Worm (Caenorhabditis elegans) whole organism, L2 larva: Measurements from ENCODE around the gene trx-2.
A peak's percentile ranks its signal among the peaks of the same experiment; 100 is the strongest.

ENCODE experiments used
- C34F6.9 ChIP-seq: fragments of 150-350 bp; optimal IDR thresholded peaks from 2 replicates; lab custom pipeline; 2014; ENCODE audit warnings: missing biosample characterization, missing genetic modification characterization
- F13H6.1 ChIP-seq: sonication (generic microtip); optimal IDR thresholded peaks from 2 replicates; lab custom pipeline; 2016; ENCODE audit warnings: missing genetic modification characterization, missing compliant biosample characterization
- R02D3.7 ChIP-seq: fragments of 150-350 bp; optimal IDR thresholded peaks from 2 replicates; lab custom pipeline; 2014; ENCODE audit warnings: missing biosample characterization, missing genetic modification characterization
- ZK546.5 ChIP-seq: sonication (generic microtip); optimal IDR thresholded peaks from 2 replicates; lab custom pipeline; 2017; ENCODE audit warnings: missing biosample characterization, missing genetic modification characterization
- alr-1 ChIP-seq: fragments of 150-350 bp; optimal IDR thresholded peaks from 2 replicates; lab custom pipeline; 2014; ENCODE audit warnings: missing biosample characterization, missing genetic modification characterization
- ama-1 ChIP-seq: fragments of 150-350 bp; optimal IDR thresholded peaks from 2 replicates; lab custom pipeline; 2018; ENCODE audit warnings: inconsistent platforms
- blmp-1 ChIP-seq: sonication (generic microtip); optimal IDR thresholded peaks from 2 replicates; lab custom pipeline; 2017; ENCODE audit warnings: missing genetic modification characterization, mild to moderate bottlenecking, missing compliant biosample characterization, antibody characterized with exemption, moderate library complexity; ENCODE audit not compliant: insufficient read depth
- ceh-16 ChIP-seq: fragments of 150-350 bp; optimal IDR thresholded peaks from 2 replicates; lab custom pipeline; 2014; ENCODE audit warnings: missing biosample characterization, missing genetic modification characterization
- ceh-82 ChIP-seq: fragments of 150-350 bp; optimal IDR thresholded peaks from 2 replicates; lab custom pipeline; 2014; ENCODE audit warnings: missing biosample characterization, missing genetic modification characterization
- crh-2 ChIP-seq: sonication (generic microtip); optimal IDR thresholded peaks from 2 replicates; lab custom pipeline; 2017; ENCODE audit warnings: missing biosample characterization, missing genetic modification characterization
- dmd-4 ChIP-seq: sonication (generic microtip); optimal IDR thresholded peaks from 2 replicates; lab custom pipeline; 2017; ENCODE audit warnings: missing biosample characterization, missing genetic modification characterization
- elt-1 ChIP-seq: fragments of 150-350 bp; optimal IDR thresholded peaks from 2 replicates; lab custom pipeline; 2014; ENCODE audit warnings: missing biosample characterization, missing genetic modification characterization
- elt-3 ChIP-seq: sonication (generic microtip); optimal IDR thresholded peaks from 2 replicates; lab custom pipeline; 2017; ENCODE audit warnings: missing biosample characterization, missing genetic modification characterization
- fos-1 ChIP-seq: fragments of 150-350 bp; optimal IDR thresholded peaks from 2 replicates; lab custom pipeline; 2014; ENCODE audit warnings: missing biosample characterization, missing genetic modification characterization
- gmeb-1 ChIP-seq: fragments of 150-350 bp; optimal IDR thresholded peaks from 2 replicates; lab custom pipeline; 2014; ENCODE audit warnings: missing biosample characterization, missing genetic modification characterization
- lin-11 ChIP-seq: fragments of 150-350 bp; sonication (generic microtip); optimal IDR thresholded peaks from 2 replicates; lab custom pipeline; 2014; ENCODE audit warnings: missing biosample characterization, missing genetic modification characterization, inconsistent platforms, mixed read lengths
- lin-13 ChIP-seq: fragments of 150-350 bp; optimal IDR thresholded peaks from 2 replicates; lab custom pipeline; 2014; ENCODE audit warnings: missing biosample characterization, missing genetic modification reagents, missing genetic modification characterization
- lin-39 ChIP-seq: fragments of 150-350 bp; optimal IDR thresholded peaks from 2 replicates; lab custom pipeline; 2014; ENCODE audit warnings: missing biosample characterization, missing genetic modification reagents, missing genetic modification characterization
- lsy-2 ChIP-seq, 2 experiments: fragments of 150-350 bp in 1 of 2; sonication (generic microtip) in 1 of 2; optimal IDR thresholded peaks; 2 replicates each; lab custom pipeline; 2014 to 2017; ENCODE audit warnings: missing biosample characterization in 2 of 2, missing genetic modification characterization in 2 of 2
- mab-5 ChIP-seq: fragments of 150-350 bp; optimal IDR thresholded peaks from 2 replicates; lab custom pipeline; 2014; ENCODE audit warnings: missing biosample characterization, missing genetic modification characterization
- mbf-1 ChIP-seq: sonication (generic microtip); optimal IDR thresholded peaks from 2 replicates; lab custom pipeline; 2017; ENCODE audit warnings: missing biosample characterization, missing genetic modification characterization
- mdl-1 ChIP-seq, 2 experiments: fragments of 150-350 bp in 1 of 2; sonication (generic microtip) in 1 of 2; optimal IDR thresholded peaks; 2 replicates each; lab custom pipeline; 2017; ENCODE audit warnings: missing biosample characterization in 2 of 2, missing genetic modification characterization in 2 of 2
- nhr-10 ChIP-seq: sonication (generic microtip); optimal IDR thresholded peaks from 2 replicates; lab custom pipeline; 2017; ENCODE audit warnings: missing biosample characterization, missing genetic modification characterization
- nhr-11 ChIP-seq: fragments of 150-350 bp; optimal IDR thresholded peaks from 2 replicates; lab custom pipeline; 2014; ENCODE audit warnings: missing biosample characterization, missing genetic modification characterization
- nhr-12 ChIP-seq: fragments of 150-350 bp; optimal IDR thresholded peaks from 2 replicates; lab custom pipeline; 2014; ENCODE audit warnings: missing biosample characterization, missing genetic modification characterization
- nhr-129 ChIP-seq: fragments of 150-350 bp; optimal IDR thresholded peaks from 2 replicates; lab custom pipeline; 2014; ENCODE audit warnings: missing biosample characterization, missing genetic modification characterization
- nhr-21 ChIP-seq: fragments of 150-350 bp; optimal IDR thresholded peaks from 2 replicates; lab custom pipeline; 2014; ENCODE audit warnings: missing biosample characterization, missing genetic modification characterization
- nhr-23 ChIP-seq: fragments of 150-350 bp; optimal IDR thresholded peaks from 2 replicates; lab custom pipeline; 2014; ENCODE audit warnings: missing biosample characterization, missing genetic modification reagents, missing genetic modification characterization
- nhr-237 ChIP-seq: fragments of 150-350 bp; optimal IDR thresholded peaks from 2 replicates; lab custom pipeline; 2014; ENCODE audit warnings: missing biosample characterization, missing genetic modification characterization
- nhr-25 ChIP-seq: fragments of 150-350 bp; sonication (generic microtip); optimal IDR thresholded peaks from 3 replicates; lab custom pipeline; 2014; ENCODE audit warnings: missing biosample characterization, missing genetic modification characterization
- nhr-6 ChIP-seq: fragments of 150-350 bp; optimal IDR thresholded peaks from 2 replicates; lab custom pipeline; 2014; ENCODE audit warnings: missing biosample characterization, missing genetic modification characterization
- nhr-77 ChIP-seq: fragments of 150-350 bp; optimal IDR thresholded peaks from 2 replicates; lab custom pipeline; 2014; ENCODE audit warnings: missing biosample characterization, missing genetic modification characterization
- peb-1 ChIP-seq: fragments of 150-350 bp; optimal IDR thresholded peaks from 2 replicates; lab custom pipeline; 2014; ENCODE audit warnings: missing biosample characterization, missing genetic modification characterization
- sem-4 ChIP-seq: fragments of 150-350 bp; optimal IDR thresholded peaks from 2 replicates; lab custom pipeline; 2014; ENCODE audit warnings: missing biosample characterization, missing genetic modification reagents, missing genetic modification characterization
- skn-1 ChIP-seq: sonication (generic microtip); optimal IDR thresholded peaks from 2 replicates; lab custom pipeline; 2017; ENCODE audit warnings: missing biosample characterization, missing genetic modification characterization
- sma-3 ChIP-seq: sonication (generic microtip); optimal IDR thresholded peaks from 2 replicates; lab custom pipeline; 2016; ENCODE audit warnings: missing genetic modification reagents, missing genetic modification characterization, missing compliant biosample characterization
- sma-9 ChIP-seq, 2 experiments: fragments of 150-350 bp in 1 of 2; sonication (generic microtip) in 1 of 2; optimal IDR thresholded peaks; 2 replicates each; lab custom pipeline; 2014 to 2016; ENCODE audit warnings: missing genetic modification characterization in 2 of 2, mild to moderate bottlenecking in 1 of 2, missing biosample characterization in 1 of 2, missing compliant biosample characterization in 1 of 2, missing genetic modification reagents in 1 of 2, moderate library complexity in 1 of 2
- snpc-4 ChIP-seq: fragments of 150-350 bp; optimal IDR thresholded peaks from 2 replicates; lab custom pipeline; 2014; ENCODE audit warnings: missing biosample characterization, missing genetic modification characterization
- unc-55 ChIP-seq: fragments of 150-350 bp; sonication (generic microtip); optimal IDR thresholded peaks from 3 replicates; lab custom pipeline; 2014; ENCODE audit warnings: missing biosample characterization, missing genetic modification reagents, missing genetic modification characterization
- unc-62 ChIP-seq: fragments of 150-350 bp; optimal IDR thresholded peaks from 2 replicates; lab custom pipeline; 2014; ENCODE audit warnings: missing biosample characterization, missing genetic modification reagents, missing genetic modification characterization
- zag-1 ChIP-seq: fragments of 150-350 bp; optimal IDR thresholded peaks from 2 replicates; lab custom pipeline; 2014; ENCODE audit warnings: missing biosample characterization, missing genetic modification characterization
- ztf-1 ChIP-seq: fragments of 200-800 bp; sonication (Bioruptor generic); conservative IDR thresholded peaks from 2 replicates; pipeline ENCODE4 v1.3.6; 2022; ENCODE audit warnings: missing genetic modification characterization, missing compliant biosample characterization
- ztf-11 ChIP-seq: sonication (generic microtip); optimal IDR thresholded peaks from 2 replicates; lab custom pipeline; 2017; ENCODE audit warnings: missing biosample characterization, missing genetic modification characterization
- ztf-4 ChIP-seq: fragments of 150-350 bp; optimal IDR thresholded peaks from 2 replicates; lab custom pipeline; 2014; ENCODE audit warnings: missing biosample characterization, missing genetic modification characterization

Gene trx-2

ce11 chrV:10342904-10343303, 28.4 kb downstream of the trx-2 start, which contains the start of gene K07C5.3:
Gene K07C5.3, plus strand, starts transcription at chrV:10343032.
- TF ChIP-seq elt-1 (tag; lab: Kevin White, UChicago) (no peak), mbf-1 (tag; lab: Kevin White, UChicago) (no peak), skn-1 (tag; lab: Kevin White, UChicago) (no peak), R02D3.7 (tag; lab: Kevin White, UChicago) (no peak), unc-55 (GFP tag; lab: Kevin White, UChicago) (no peak), ztf-4 (tag; lab: Kevin White, UChicago) (no peak), mdl-1 (tag; optimal IDR thresholded peaks at IDR 0.05; lab: Kevin White, UChicago) (no peak), ZK546.5 (tag; lab: Kevin White, UChicago) (no peak)

DNA sequence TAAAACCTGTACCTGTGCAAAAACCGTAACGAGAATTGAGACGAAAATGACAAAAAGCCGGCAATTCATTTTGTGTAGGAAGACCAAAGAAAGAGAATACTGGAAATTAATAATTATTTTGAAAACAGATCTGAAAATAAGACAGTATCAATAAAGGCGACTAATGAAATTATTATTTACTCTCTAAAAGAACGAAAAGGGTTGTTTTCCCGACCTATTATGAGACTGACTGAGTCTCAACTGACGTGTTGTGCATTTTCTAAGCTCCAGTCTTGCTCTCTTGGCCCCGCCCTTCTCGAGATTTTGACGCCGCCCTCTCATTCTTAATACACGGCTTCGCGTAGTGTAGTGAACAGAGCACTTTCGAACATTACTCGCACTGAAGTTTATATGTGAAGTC, 35.6 kb downstream of the trx-2 start, which contains the start of gene K07C5.9:
Gene K07C5.9, minus strand, starts transcription at position 101 of the 400 bp plus-strand sequence.
- TF ChIP-seq unc-55 (GFP tag; lab: Kevin White, UChicago) (no peak), ceh-16 (tag; lab: Kevin White, UChicago) (no peak), unc-62 (GFP tag; lab: Kevin White, UChicago) (no peak), elt-1 (tag; lab: Kevin White, UChicago) (no peak), ama-1 (no peak), sem-4 (no peak), R02D3.7 (tag; lab: Kevin White, UChicago) (no peak), snpc-4 (tag; lab: Kevin White, UChicago) (no peak), nhr-77 (tag; lab: Kevin White, UChicago) (no peak), nhr-6 (tag; lab: Kevin White, UChicago) (no peak), crh-2 (tag; lab: Kevin White, UChicago) (no peak)

DNA sequence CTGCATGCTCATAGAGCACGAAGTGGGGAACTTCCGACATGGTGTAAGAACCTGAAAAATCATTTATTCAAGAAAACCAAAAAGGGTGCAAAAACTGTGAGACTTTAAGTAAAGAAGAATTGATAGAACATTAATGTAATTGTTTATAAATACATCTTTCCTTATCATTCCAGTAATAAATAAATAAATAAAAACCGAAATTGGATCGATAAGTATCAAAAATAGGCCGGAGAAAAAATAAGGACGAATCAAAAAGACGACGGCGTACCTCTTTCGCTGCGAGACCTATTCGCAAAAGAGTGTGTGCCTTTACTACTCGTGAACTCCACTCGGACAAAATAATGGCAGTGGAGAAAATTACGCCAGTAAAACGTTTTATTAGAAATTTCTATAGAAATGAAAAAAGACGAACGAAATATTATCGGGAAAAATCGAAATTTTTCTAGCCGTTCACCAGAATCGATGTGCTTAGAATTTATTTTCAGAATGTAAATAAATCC, 38.5 kb downstream of the trx-2 start, which contains the start of gene nol-56:
Gene nol-56, minus strand, starts transcription at position 51 of the 500 bp plus-strand sequence.
- TF ChIP-seq dmd-4 (tag; lab: Kevin White, UChicago) (no peak), nhr-25 (peak; percentile 85), ceh-82 (tag; lab: Kevin White, UChicago) (no peak), lin-39 (tag; lab: Kevin White, UChicago) (no peak), ceh-16 (tag; lab: Kevin White, UChicago) (no peak), lin-13 (peak; percentile 76), elt-3 (tag; lab: Kevin White, UChicago) (no peak), unc-55 (GFP tag; lab: Kevin White, UChicago) (peak; percentile 91), alr-1 (tag; lab: Kevin White, UChicago) (peak; percentile 15), ztf-1 (GFP tag; lab: Robert Waterston, UW) (no peak), blmp-1 (tag; lab: Kevin White, UChicago) (peak; percentile 26), fos-1 (tag; lab: Kevin White, UChicago) (peak; percentile 60), nhr-6 (tag; lab: Kevin White, UChicago) (peak; percentile 59), nhr-129 (tag; lab: Kevin White, UChicago) (peak; percentile 77), gmeb-1 (tag; lab: Kevin White, UChicago) (peak; percentile 85), sem-4 (peak; percentile 78), ztf-4 (tag; lab: Kevin White, UChicago) (peak; percentile 51), nhr-12 (tag; lab: Kevin White, UChicago) (no peak), nhr-11 (tag; lab: Kevin White, UChicago) (no peak), mbf-1 (tag; lab: Kevin White, UChicago) (no peak), sma-3 (GFP tag; lab: Kevin White, UChicago) (peak; percentile 81), unc-62 (GFP tag; lab: Kevin White, UChicago) (no peak), nhr-23 (tag; lab: Kevin White, UChicago) (no peak), mab-5 (tag; lab: Kevin White, UChicago) (peak; percentile 83), zag-1 (peak; percentile 6), peb-1 (tag; lab: Kevin White, UChicago) (no peak), C34F6.9 (tag; lab: Kevin White, UChicago) (peak; percentile 91), lsy-2 (tag; optimal IDR thresholded peaks at IDR 0.05; lab: Kevin White, UChicago) (peak; percentile 66 to 93), nhr-237 (tag; lab: Kevin White, UChicago) (no peak), F13H6.1 (peak; percentile 72), snpc-4 (tag; lab: Kevin White, UChicago) (peak; percentile 70), sma-9 (GFP tag; optimal IDR thresholded peaks at IDR 0.05; lab: Kevin White, UChicago) (peak; percentile 79), sma-9 (tag; optimal IDR thresholded peaks at IDR 0.05; lab: Kevin White, UChicago) (no peak), mdl-1 (tag; optimal IDR thresholded peaks at IDR 0.05; lab: Kevin White, UChicago) (no peak), skn-1 (tag; lab: Kevin White, UChicago) (no peak), nhr-21 (tag; lab: Kevin White, UChicago) (peak; percentile 67), ama-1 (peak; percentile 27), elt-1 (tag; lab: Kevin White, UChicago) (no peak), lin-11 (tag; lab: Kevin White, UChicago) (peak; percentile 69), ztf-11 (no peak), ZK546.5 (tag; lab: Kevin White, UChicago) (peak; percentile 41), crh-2 (tag; lab: Kevin White, UChicago) (peak; percentile 90), nhr-10 (no peak), nhr-77 (tag; lab: Kevin White, UChicago) (peak; percentile 10)
